Worm (Caenorhabditis elegans): ENCODE results near the gene copb-1.

DNA sequence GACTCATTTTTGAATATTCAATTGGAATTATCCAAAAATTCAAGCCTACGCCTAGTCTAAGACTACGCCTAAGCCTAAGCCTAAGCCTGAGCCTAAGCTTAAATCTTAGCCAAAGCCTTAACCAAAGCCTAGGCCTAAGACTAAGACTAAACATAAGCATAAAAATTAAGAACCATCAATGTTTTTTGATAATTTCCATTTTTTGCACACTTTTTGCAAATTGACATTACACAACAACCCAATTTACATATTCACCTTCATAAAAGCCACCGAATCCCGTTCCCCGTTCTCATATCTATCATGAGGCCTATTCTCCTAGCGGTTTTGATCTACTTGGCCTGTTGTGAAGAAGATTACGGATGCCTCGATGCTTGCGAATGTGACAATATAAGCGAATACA is 38.9 kb downstream of the copb-1 start, which contains the start of gene T10D4.7:
- TF ChIP-seq bed-1 (GFP tag; IDR thresholded peaks at IDR 0.05) (no peak), ztf-26 (tag; optimal IDR thresholded peaks at IDR 0.05) (no peak), efl-1 (GFP tag; optimal IDR thresholded peaks at IDR 0.05) (no peak), ceh-58 (GFP tag; IDR thresholded peaks at IDR 0.05) (no peak), T26A5.8 (tag; optimal IDR thresholded peaks at IDR 0.05) (no peak), him-1 (tag; optimal IDR thresholded peaks at IDR 0.05) (no peak), hmg-1.2 (GFP tag; IDR thresholded peaks at IDR 0.05) (no peak)

Data from whole organism, young adult.